Worm (Caenorhabditis elegans) whole organism, L4/young adult: ENCODE results near the gene gst-16.

Experiments
- W03F9.2 ChIP-seq: fragments of 150-350 bp; optimal IDR thresholded peaks from 2 replicates; lab custom pipeline; 2014; ENCODE audit warnings: missing biosample characterization, missing genetic modification characterization
- dao-5 ChIP-seq: sonication (generic microtip); optimal IDR thresholded peaks from 2 replicates; lab custom pipeline; 2016; ENCODE audit warnings: missing genotype, missing genetic modification characterization, moderate library complexity, missing compliant biosample characterization

- no peak for TF ChIP-seq dao-5 (tag; lab: Kevin White, UChicago)
- TF ChIP-seq W03F9.2 (tag; lab: Kevin White, UChicago), result no peak
Measured at ce11 chrII:13574395-13574794, 49.8 kb downstream of the gst-16 start.
